Worm (Caenorhabditis elegans) whole organism, midembryonic: ENCODE results near the gene vars-1.

Experiments used
- flt-1 ChIP-seq: fragments of 200-800 bp; sonication (Bioruptor generic); IDR thresholded peaks from 2 replicates; pipeline ENCODE4 v1.3.6; 2022; ENCODE audit warnings: missing genetic modification characterization, missing compliant biosample characterization
- klf-2 ChIP-seq: fragments of 200-800 bp; sonication (Bioruptor generic); conservative IDR thresholded peaks from 2 replicates; pipeline ENCODE4 v1.3.6; 2022; ENCODE audit warnings: missing genetic modification reagents, missing genetic modification characterization, missing compliant biosample characterization
- ref-1 ChIP-seq: fragments of 200-800 bp; sonication (Bioruptor generic); conservative IDR thresholded peaks from 2 replicates; pipeline ENCODE4 v1.3.6; 2022; ENCODE audit warnings: missing genetic modification reagents, missing genetic modification characterization, missing compliant biosample characterization
- tab-1 ChIP-seq: fragments of 200-800 bp; sonication (Bioruptor generic); IDR thresholded peaks from 2 replicates; pipeline ENCODE4 v1.3.6; 2022; ENCODE audit warnings: missing genetic modification characterization, missing compliant biosample characterization
- ztf-23 ChIP-seq: fragments of 200-800 bp; sonication (Bioruptor generic); IDR thresholded peaks from 2 replicates; pipeline ENCODE4 v1.3.6; 2022; ENCODE audit warnings: missing genetic modification reagents, missing genetic modification characterization, missing compliant biosample characterization

DNA sequence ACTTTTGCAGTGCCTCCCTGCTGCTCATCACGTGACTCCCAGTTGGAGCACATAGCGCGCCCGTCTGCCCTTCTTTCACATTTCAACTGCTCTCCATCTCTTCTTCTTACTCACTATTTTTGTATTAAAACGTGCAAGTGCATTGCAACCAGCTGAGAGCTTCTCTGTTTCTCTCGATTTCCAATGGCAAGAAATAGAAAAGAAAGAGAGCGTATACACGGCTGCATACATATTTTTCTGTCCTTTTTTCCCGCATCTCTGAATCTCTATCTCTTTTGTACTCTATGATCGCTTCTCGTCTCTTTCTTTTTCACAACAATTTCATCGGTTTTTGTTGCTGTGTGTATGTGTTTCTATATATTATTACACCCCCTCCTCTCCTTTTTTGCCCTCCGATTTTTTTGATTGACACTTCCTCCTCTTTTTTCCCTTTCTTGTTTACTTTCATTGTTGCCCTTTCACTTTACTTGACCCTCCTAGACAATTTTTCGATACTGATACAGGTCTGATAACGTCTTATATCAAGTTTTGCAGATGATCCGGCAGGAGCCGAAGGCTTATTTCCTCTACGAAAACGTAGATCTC is 30.2 kb upstream of the vars-1 start, which contains the start of gene Y97E10AR.1:
- TF ChIP-seq flt-1 (GFP tag; lab: Robert Waterston, UW), result no peak
- no peak for TF ChIP-seq klf-2 (GFP tag; lab: Robert Waterston, UW)
- peak; percentile 5; the same call in 1 of the 2 replicates for TF ChIP-seq ztf-23 (GFP tag; lab: Robert Waterston, UW)
- no peak for TF ChIP-seq ref-1 (GFP tag; lab: Robert Waterston, UW)
- TF ChIP-seq tab-1 (GFP tag; lab: Robert Waterston, UW), result no peak
